Fruit fly (Drosophila melanogaster) whole organism, embryonic: ENCODE data around the gene Eip63F-1.

Experiments used
- ATbp ChIP-seq: fragments of 200-800 bp; sonication (Bioruptor generic); optimal IDR thresholded peaks from 2 replicates; lab custom pipeline; 2017; ENCODE audit warnings: missing biosample characterization, mild to moderate bottlenecking, missing genetic modification characterization, missing genetic modification reagents
- Asciz ChIP-seq: fragments of 200-800 bp; sonication (Bioruptor generic); optimal IDR thresholded peaks from 2 replicates; lab custom pipeline; 2017; ENCODE audit warnings: missing biosample characterization, mild to moderate bottlenecking, missing genetic modification characterization, missing genetic modification reagents
- Bgb ChIP-seq: fragments of 200-800 bp; sonication (Bioruptor generic); IDR thresholded peaks from 2 replicates; pipeline ENCODE4 v1.3.6; 2022; ENCODE audit warnings: missing biosample characterization, missing genetic modification characterization; ENCODE audit not compliant: partially characterized antibody
- CG10654 ChIP-seq: fragments of 200-800 bp; sonication (Bioruptor generic); optimal IDR thresholded peaks from 2 replicates; lab custom pipeline; 2016; ENCODE audit warnings: missing biosample characterization, missing genetic modification characterization
- CG11560 ChIP-seq: fragments of 200-800 bp; sonication (Bioruptor generic); IDR thresholded peaks from 3 replicates; pipeline ENCODE4 v1.3.6; 2022; ENCODE audit warnings: missing biosample characterization, missing genetic modification characterization
- CG12155 ChIP-seq: fragments of 200-800 bp; sonication (Bioruptor generic); optimal IDR thresholded peaks from 3 replicates; lab custom pipeline; 2016; ENCODE audit warnings: missing biosample characterization, missing genetic modification characterization
- CG12769 ChIP-seq: fragments of 200-800 bp; sonication (Bioruptor generic); optimal IDR thresholded peaks from 2 replicates; lab custom pipeline; 2019; ENCODE audit warnings: missing biosample characterization, mild to moderate bottlenecking, missing genetic modification characterization, moderate library complexity
- CG13296 ChIP-seq: fragments of 200-800 bp; sonication (Bioruptor generic); optimal IDR thresholded peaks from 3 replicates; lab custom pipeline; 2018; ENCODE audit warnings: missing biosample characterization, mild to moderate bottlenecking, missing genetic modification characterization
- CG14710 ChIP-seq: fragments of 200-800 bp; sonication (Bioruptor generic); optimal IDR thresholded peaks from 3 replicates; lab custom pipeline; 2019; ENCODE audit warnings: missing biosample characterization, mild to moderate bottlenecking, missing genetic modification characterization, moderate library complexity
- CG15011 ChIP-seq: fragments of 200-800 bp; sonication (Bioruptor generic); optimal IDR thresholded peaks from 3 replicates; lab custom pipeline; 2018; ENCODE audit warnings: missing biosample characterization, mild to moderate bottlenecking, missing genetic modification characterization
- CG15479 ChIP-seq: fragments of 200-800 bp; sonication (Bioruptor generic); optimal IDR thresholded peaks from 3 replicates; lab custom pipeline; 2019; ENCODE audit warnings: missing biosample characterization, mild to moderate bottlenecking, missing genetic modification characterization, moderate library complexity
- CG16815 ChIP-seq: fragments of 200-800 bp; sonication (Bioruptor generic); optimal IDR thresholded peaks from 3 replicates; lab custom pipeline; 2017; ENCODE audit warnings: missing biosample characterization, mild to moderate bottlenecking, missing genetic modification characterization
- CG1792 ChIP-seq: fragments of 200-800 bp; sonication (Bioruptor generic); optimal IDR thresholded peaks from 2 replicates; lab custom pipeline; 2016; ENCODE audit warnings: missing biosample characterization, missing genetic modification characterization
- CG18262 ChIP-seq: fragments of 200-800 bp; optimal IDR thresholded peaks from 3 replicates; lab custom pipeline; 2019; ENCODE audit warnings: missing biosample characterization, mild to moderate bottlenecking, missing genetic modification characterization, moderate library complexity
- CG18599 ChIP-seq: fragments of 200-800 bp; sonication (Bioruptor generic); optimal IDR thresholded peaks from 3 replicates; lab custom pipeline; 2017; ENCODE audit warnings: missing biosample characterization, missing genetic modification characterization, mild to moderate bottlenecking, moderate library complexity, missing genetic modification reagents
- CG2875 ChIP-seq: fragments of 200-800 bp; sonication (Bioruptor generic); optimal IDR thresholded peaks from 2 replicates; lab custom pipeline; 2017; ENCODE audit warnings: missing biosample characterization, mild to moderate bottlenecking, missing genetic modification characterization, missing genetic modification reagents
- CG30020 ChIP-seq: fragments of 200-800 bp; optimal IDR thresholded peaks from 2 replicates; lab custom pipeline; 2019; ENCODE audit warnings: missing biosample characterization, mild to moderate bottlenecking, missing genetic modification characterization, moderate library complexity
- CG30431 ChIP-seq: fragments of 200-800 bp; sonication (Bioruptor generic); optimal IDR thresholded peaks from 2 replicates; lab custom pipeline; 2017; ENCODE audit warnings: missing biosample characterization, missing genetic modification characterization
- CG31441 ChIP-seq: fragments of 200-800 bp; sonication (Bioruptor generic); IDR thresholded peaks from 2 replicates; pipeline ENCODE4 v1.3.6; 2022; ENCODE audit warnings: missing biosample characterization, missing genetic modification characterization
- CG33213 ChIP-seq: fragments of 200-800 bp; sonication (Bioruptor generic); optimal IDR thresholded peaks from 3 replicates; lab custom pipeline; 2016; ENCODE audit warnings: missing biosample characterization, missing genetic modification characterization
- CG3407 ChIP-seq: fragments of 200-800 bp; sonication (Bioruptor generic); optimal IDR thresholded peaks from 2 replicates; lab custom pipeline; 2018; ENCODE audit warnings: missing biosample characterization, mild to moderate bottlenecking, missing genetic modification characterization
- CG4424 ChIP-seq: fragments of 200-800 bp; sonication (Bioruptor generic); optimal IDR thresholded peaks from 3 replicates; lab custom pipeline; 2016; ENCODE audit warnings: missing biosample characterization, missing genetic modification characterization
- CG5180 ChIP-seq: fragments of 200-800 bp; sonication (Bioruptor generic); optimal IDR thresholded peaks from 3 replicates; lab custom pipeline; 2017; ENCODE audit warnings: missing biosample characterization, missing genetic modification characterization, mild to moderate bottlenecking, moderate library complexity, missing genetic modification reagents
- CG6272 ChIP-seq: fragments of 200-800 bp; sonication (Bioruptor generic); IDR thresholded peaks from 2 replicates; pipeline ENCODE4 v1.3.6; 2022; ENCODE audit warnings: missing biosample characterization, missing genetic modification characterization
- CG6813 ChIP-seq: fragments of 200-800 bp; sonication (Bioruptor generic); optimal IDR thresholded peaks from 2 replicates; lab custom pipeline; 2017; ENCODE audit warnings: missing biosample characterization, missing genetic modification characterization, mild to moderate bottlenecking, moderate library complexity, missing genetic modification reagents
- CG8089 ChIP-seq: fragments of 200-800 bp; sonication (Bioruptor generic); optimal IDR thresholded peaks from 3 replicates; lab custom pipeline; 2016; ENCODE audit warnings: missing biosample characterization, missing genetic modification characterization
- CG8388 ChIP-seq: fragments of 200-800 bp; sonication (Bioruptor generic); optimal IDR thresholded peaks from 2 replicates; lab custom pipeline; 2019; ENCODE audit warnings: missing biosample characterization, mild to moderate bottlenecking, missing genetic modification characterization, moderate library complexity
- CTCF ChIP-seq: fragments of 200-800 bp; sonication (Bioruptor generic); optimal IDR thresholded peaks from 2 replicates; lab custom pipeline; 2017; ENCODE audit warnings: missing biosample characterization, mild to moderate bottlenecking, missing genetic modification characterization, moderate library complexity
- Chrac-16 ChIP-seq: fragments of 200-800 bp; sonication (Bioruptor generic); optimal IDR thresholded peaks from 3 replicates; lab custom pipeline; 2016; ENCODE audit warnings: missing biosample characterization, missing genetic modification characterization
- Dek ChIP-seq: fragments of 200-800 bp; sonication (Bioruptor generic); optimal IDR thresholded peaks from 3 replicates; lab custom pipeline; 2019; ENCODE audit warnings: missing biosample characterization, mild to moderate bottlenecking, missing genetic modification characterization, moderate library complexity
- E2f1 ChIP-seq: fragments of 200-800 bp; sonication (Bioruptor generic); IDR thresholded peaks from 2 replicates; pipeline ENCODE4 v1.3.6; 2022; ENCODE audit warnings: missing biosample characterization, missing genetic modification characterization
- Hr78 ChIP-seq, 2 experiments: fragments of 200-800 bp in 1 of 2; fragments of >200 bp in 1 of 2; sonication (Bioruptor generic) in 1 of 2; optimal IDR thresholded peaks; 2 replicates each; lab custom pipeline; 2017 to 2019; ENCODE audit warnings: missing biosample characterization in 2 of 2, missing genetic modification characterization in 2 of 2, mild to moderate bottlenecking in 1 of 2, moderate library complexity in 1 of 2
- MTF-1 ChIP-seq: fragments of 200-800 bp; sonication (Bioruptor generic); optimal IDR thresholded peaks from 2 replicates; lab custom pipeline; 2018; ENCODE audit warnings: missing biosample characterization, mild to moderate bottlenecking, missing genetic modification characterization, borderline replicate concordance
- Mrtf ChIP-seq: fragments of 200-800 bp; sonication (Bioruptor generic); IDR thresholded peaks from 3 replicates; pipeline ENCODE4 v1.3.6; 2022; ENCODE audit warnings: missing biosample characterization, missing genetic modification characterization
- Side ChIP-seq: fragments of 200-800 bp; sonication (Bioruptor generic); optimal IDR thresholded peaks from 2 replicates; lab custom pipeline; 2016; ENCODE audit warnings: missing biosample characterization, missing genetic modification characterization
- Xbp1 ChIP-seq: fragments of 200-800 bp; sonication (Bioruptor generic); optimal IDR thresholded peaks from 3 replicates; lab custom pipeline; 2016; ENCODE audit warnings: missing biosample characterization, mild to moderate bottlenecking, missing genetic modification characterization
- disco-r ChIP-seq: fragments of 200-800 bp; sonication (Bioruptor generic); optimal IDR thresholded peaks from 2 replicates; lab custom pipeline; 2016; ENCODE audit warnings: missing biosample characterization, missing genetic modification characterization
- dmrt11E ChIP-seq: fragments of 200-800 bp; sonication (Bioruptor generic); optimal IDR thresholded peaks from 3 replicates; lab custom pipeline; 2018; ENCODE audit warnings: missing biosample characterization, mild to moderate bottlenecking, missing genetic modification characterization, moderate library complexity
- ewg ChIP-seq: fragments of 200-800 bp; sonication (Bioruptor generic); optimal IDR thresholded peaks from 3 replicates; lab custom pipeline; 2017; ENCODE audit warnings: mild to moderate bottlenecking, missing biosample characterization, missing genetic modification reagents, missing genetic modification characterization
- eyg ChIP-seq: fragments of 200-800 bp; sonication (Bioruptor generic); optimal IDR thresholded peaks from 3 replicates; lab custom pipeline; 2016; ENCODE audit warnings: missing biosample characterization, missing genetic modification characterization
- gce ChIP-seq: fragments of 200-800 bp; sonication (Bioruptor generic); IDR thresholded peaks from 3 replicates; pipeline ENCODE4 v1.3.6; 2022; ENCODE audit warnings: missing biosample characterization, missing genetic modification characterization
- gem ChIP-seq: fragments of 200-800 bp; sonication (Bioruptor generic); optimal IDR thresholded peaks from 2 replicates; lab custom pipeline; 2019; ENCODE audit warnings: missing biosample characterization, mild to moderate bottlenecking, missing genetic modification characterization, moderate library complexity
- gfzf ChIP-seq: fragments of 200-800 bp; sonication (Bioruptor generic); optimal IDR thresholded peaks from 2 replicates; lab custom pipeline; 2016; ENCODE audit warnings: missing biosample characterization, mild to moderate bottlenecking, missing genetic modification characterization, moderate library complexity
- lmd ChIP-seq: fragments of 200-800 bp; sonication (Bioruptor generic); IDR thresholded peaks from 2 replicates; pipeline ENCODE4 v1.3.6; 2022; ENCODE audit warnings: missing biosample characterization, missing genetic modification characterization
- maf-S ChIP-seq: fragments of 200-800 bp; sonication (Bioruptor generic); optimal IDR thresholded peaks from 2 replicates; lab custom pipeline; 2016; ENCODE audit warnings: missing biosample characterization, missing genetic modification characterization
- row ChIP-seq: fragments of 200-800 bp; sonication (Bioruptor generic); IDR thresholded peaks from 3 replicates; pipeline ENCODE4 v1.3.6; 2022; ENCODE audit warnings: missing biosample characterization, missing genetic modification characterization
- twi ChIP-seq: fragments of 200-800 bp; optimal IDR thresholded peaks from 2 replicates; lab custom pipeline; 2019; ENCODE audit warnings: missing biosample characterization, mild to moderate bottlenecking, missing genetic modification characterization, moderate library complexity
- tx ChIP-seq: fragments of 200-800 bp; sonication (Bioruptor generic); optimal IDR thresholded peaks from 2 replicates; lab custom pipeline; 2016; ENCODE audit warnings: missing biosample characterization, missing genetic modification characterization
- vfl ChIP-seq: fragments of 200-800 bp; sonication (Bioruptor generic); optimal IDR thresholded peaks from 2 replicates; lab custom pipeline; 2016; ENCODE audit warnings: missing biosample characterization, missing genetic modification characterization

The Eip63F-1 gene

DNA sequence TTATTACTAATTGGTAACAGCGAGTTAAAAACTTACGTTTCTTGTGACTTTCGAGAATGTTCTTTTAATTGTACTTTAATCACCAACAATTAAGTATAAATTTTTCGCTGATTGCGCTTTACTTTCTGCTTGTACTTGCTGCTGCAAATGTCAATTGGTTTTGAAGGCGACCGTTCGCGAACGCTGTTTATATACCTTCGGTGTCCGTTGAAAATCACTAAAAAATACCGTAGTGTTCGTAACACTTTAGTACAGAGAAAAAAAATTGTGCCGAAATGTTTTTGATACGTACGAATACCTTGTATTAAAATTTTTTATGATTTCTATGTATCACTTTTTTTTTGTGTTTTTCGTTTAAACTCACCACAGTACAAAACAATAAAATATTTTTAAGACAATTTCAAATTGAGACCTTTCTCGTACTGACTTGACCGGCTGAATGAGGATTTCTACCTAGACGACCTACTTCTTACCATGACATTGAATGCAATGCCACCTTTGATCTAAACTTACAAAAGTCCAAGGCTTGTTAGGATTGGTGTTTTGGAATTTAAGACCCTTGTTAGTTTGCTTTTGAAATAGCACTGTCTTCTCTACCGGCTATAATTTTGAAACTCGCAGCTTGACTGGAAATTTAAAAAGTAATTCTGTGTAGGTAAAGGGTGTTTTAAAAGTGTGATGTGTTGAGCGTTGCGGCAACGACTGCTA is 32.8 kb downstream of the Eip63F-1 start, which contains the start of gene Ubi-p63E (continued):
- TF ChIP-seq CG15011 = peak; percentile 27
- TF ChIP-seq lmd (GFP tag; lab: Robert Waterston, UW) = no peak
- TF ChIP-seq tx (GFP tag; lab: Kevin White, UChicago) = peak; percentile 67
- TF ChIP-seq Chrac-16 = peak; percentile 52
- TF ChIP-seq Bgb (GFP tag; lab: Robert Waterston, UW) = no peak
- TF ChIP-seq CG6272 = peak; percentile 72
- peak; percentile 65 for TF ChIP-seq Side (GFP tag; lab: Kevin White, UChicago)
- TF ChIP-seq CG8388 = peak; percentile 48
- peak; percentile 35 for TF ChIP-seq CG2875 (GFP tag; lab: Kevin White, UChicago)
- TF ChIP-seq CG1792 (GFP tag; lab: Kevin White, UChicago) = peak; percentile 51
- peak; percentile 52 for TF ChIP-seq CG33213
- TF ChIP-seq Dek (tag; lab: Kevin White, UChicago) = peak; percentile 49
- peak; percentile 35 for TF ChIP-seq CG12769 (tag; lab: Kevin White, UChicago)
- no peak for TF ChIP-seq CG11560 (tag; lab: Robert Waterston, UW)
- TF ChIP-seq CG30431 = peak; percentile 64
- TF ChIP-seq vfl (GFP tag; lab: Kevin White, UChicago) = peak; percentile 42
- TF ChIP-seq CG8089 = peak; percentile 35
- TF ChIP-seq CG15479 (GFP tag; lab: Kevin White, UChicago) = no peak
- peak; percentile 43 for TF ChIP-seq CG13296
- peak; percentile 65 for TF ChIP-seq dmrt11E (tag; lab: Kevin White, UChicago)
- peak; percentile 30 for TF ChIP-seq Asciz (GFP tag; lab: Kevin White, UChicago)
- TF ChIP-seq row (GFP tag; lab: Robert Waterston, UW) = no peak
- TF ChIP-seq Mrtf (GFP tag; lab: Robert Waterston, UW) = no peak
- peak; percentile 67 for TF ChIP-seq CG4424 (GFP tag; lab: Kevin White, UChicago)
- no peak for TF ChIP-seq ewg (GFP tag; lab: Kevin White, UChicago)
- no peak for TF ChIP-seq Hr78 (GFP tag; optimal IDR thresholded peaks at IDR 0.05; lab: Kevin White, UChicago)
- TF ChIP-seq gfzf (GFP tag; lab: Kevin White, UChicago) = peak; percentile 85
- TF ChIP-seq CG31441 (GFP tag; lab: Robert Waterston, UW) = no peak
- peak; percentile 69 for TF ChIP-seq CG18262 (tag; lab: Kevin White, UChicago)
- TF ChIP-seq maf-S = peak; percentile 27
- peak; percentile 67 for TF ChIP-seq CG14710
- TF ChIP-seq disco-r (GFP tag; lab: Kevin White, UChicago) = peak; percentile 42
- TF ChIP-seq CG30020 (tag; lab: Kevin White, UChicago) = no peak
- no peak for TF ChIP-seq ATbp (GFP tag; lab: Kevin White, UChicago)
- no peak for TF ChIP-seq CTCF (GFP tag; lab: Kevin White, UChicago)
- TF ChIP-seq Xbp1 (GFP tag; lab: Kevin White, UChicago) = peak; percentile 70
- TF ChIP-seq CG3407 (GFP tag; lab: Kevin White, UChicago) = peak; percentile 22
- TF ChIP-seq CG5180 (GFP tag; lab: Kevin White, UChicago) = peak; percentile 1
- peak; percentile 68 for TF ChIP-seq CG12155 (GFP tag; lab: Kevin White, UChicago)
- TF ChIP-seq CG10654 = peak; percentile 57
- peak; percentile 79 for TF ChIP-seq gem
- TF ChIP-seq E2f1 = no peak
- no peak for TF ChIP-seq gce (GFP tag; lab: Robert Waterston, UW)
- peak; percentile 65 for TF ChIP-seq CG18599
- peak; percentile 57 for TF ChIP-seq CG16815 (GFP tag; lab: Kevin White, UChicago)
- TF ChIP-seq CG6813 (GFP tag; lab: Kevin White, UChicago) = peak; percentile 32
- peak; percentile 70 for TF ChIP-seq MTF-1 (GFP tag; lab: Kevin White, UChicago)
- TF ChIP-seq eyg = peak; percentile 61
- peak; percentile 18 for TF ChIP-seq twi (tag; lab: Kevin White, UChicago)
